Fruit fly (Drosophila melanogaster): Measurements from ENCODE around the gene Cyt-c-p.
A peak's percentile ranks its signal among the peaks of the same experiment; 100 is the strongest.

Gene Cyt-c-p

dm6 chr2L:16719643-16720515, at the start of gene Cyt-c-p:
Gene Cyt-c-p, plus strand, starts transcription at chr2L:16719932.
- peak; percentile 6 for TF ChIP-seq Crg-1 (GFP tag; optimal IDR thresholded peaks at IDR 0.05)
- TF ChIP-seq CG7045 (GFP tag; optimal IDR thresholded peaks at IDR 0.05): no peak
- no peak for TF ChIP-seq toe (GFP tag; optimal IDR thresholded peaks at IDR 0.05)
- TF ChIP-seq CG5204 (GFP tag; optimal IDR thresholded peaks at IDR 0.05): no peak
- peak; percentile 18 for TF ChIP-seq ovo (GFP tag; optimal IDR thresholded peaks at IDR 0.05)
- peak; percentile 0 for TF ChIP-seq CG14711 (tag; optimal IDR thresholded peaks at IDR 0.05)
- peak; percentile 47 for TF ChIP-seq CG1620 (GFP tag; optimal IDR thresholded peaks at IDR 0.05)
- peak; percentile 69 for TF ChIP-seq kay (GFP tag; ENCODE audit: borderline replicate concordance)
- peak; percentile 58 for TF ChIP-seq CG11617 (GFP tag; optimal IDR thresholded peaks at IDR 0.05)
- TF ChIP-seq bab1 (GFP tag; optimal IDR thresholded peaks at IDR 0.05): peak; percentile 69
- TF ChIP-seq Hr96 (GFP tag; optimal IDR thresholded peaks at IDR 0.05): peak; percentile 25
- no peak for TF ChIP-seq CG12768 (GFP tag; optimal IDR thresholded peaks at IDR 0.05)
- no peak for TF ChIP-seq Clk (GFP tag; optimal IDR thresholded peaks at IDR 0.05)
- peak; percentile 27 for TF ChIP-seq CG33017 (tag; optimal IDR thresholded peaks at IDR 0.05)
- TF ChIP-seq pad (GFP tag; optimal IDR thresholded peaks at IDR 0.05): peak; percentile 86
- TF ChIP-seq tj (GFP tag; optimal IDR thresholded peaks at IDR 0.05): peak; percentile 52
- peak; percentile 73 for TF ChIP-seq cic (GFP tag; optimal IDR thresholded peaks at IDR 0.05)
- no peak for TF ChIP-seq cnc (optimal IDR thresholded peaks at IDR 0.05)
- peak; percentile 43 for TF ChIP-seq Mnt (GFP tag; optimal IDR thresholded peaks at IDR 0.05)
- TF ChIP-seq CG7101 (tag; optimal IDR thresholded peaks at IDR 0.05): peak; percentile 54

- TF ChIP-seq CG12768 (GFP tag; optimal IDR thresholded peaks at IDR 0.05) (peak; percentile 59), CG7045 (GFP tag; optimal IDR thresholded peaks at IDR 0.05) (peak; percentile 66), bab1 (GFP tag; optimal IDR thresholded peaks at IDR 0.05) (no peak), cic (GFP tag; optimal IDR thresholded peaks at IDR 0.05) (no peak), CG7101 (tag; optimal IDR thresholded peaks at IDR 0.05) (peak; percentile 25), cnc (optimal IDR thresholded peaks at IDR 0.05) (no peak), tj (GFP tag; optimal IDR thresholded peaks at IDR 0.05) (no peak), kay (GFP tag; ENCODE audit: borderline replicate concordance) (no peak), CG1620 (GFP tag; optimal IDR thresholded peaks at IDR 0.05) (no peak), toe (GFP tag; optimal IDR thresholded peaks at IDR 0.05) (peak; percentile 57), CG14711 (tag; optimal IDR thresholded peaks at IDR 0.05) (peak; percentile 22), CG5204 (GFP tag; optimal IDR thresholded peaks at IDR 0.05) (peak; percentile 50), pad (GFP tag; optimal IDR thresholded peaks at IDR 0.05) (no peak), ovo (GFP tag; optimal IDR thresholded peaks at IDR 0.05) (no peak), Clk (GFP tag; optimal IDR thresholded peaks at IDR 0.05) (peak; percentile 13), Crg-1 (GFP tag; optimal IDR thresholded peaks at IDR 0.05) (no peak), Mnt (GFP tag; optimal IDR thresholded peaks at IDR 0.05) (no peak), CG11617 (GFP tag; optimal IDR thresholded peaks at IDR 0.05) (no peak), Hr96 (GFP tag; optimal IDR thresholded peaks at IDR 0.05) (peak; percentile 55), CG33017 (tag; optimal IDR thresholded peaks at IDR 0.05) (peak; percentile 51)
Observed at dm6 chr2L:16672290-16672689, 47.4 kb upstream of the Cyt-c-p start.

dm6 chr2L:16676651-16677359, 42.9 kb upstream of the Cyt-c-p start, which contains the start of the genes Trpgamma and her:
Gene Trpgamma, minus strand, starts transcription at chr2L:16676701.
Gene her, plus strand, starts transcription at chr2L:16677185.
- TF ChIP-seq tj (GFP tag; optimal IDR thresholded peaks at IDR 0.05) (peak; percentile 40), pad (GFP tag; optimal IDR thresholded peaks at IDR 0.05) (no peak), CG11617 (GFP tag; optimal IDR thresholded peaks at IDR 0.05) (no peak), Crg-1 (GFP tag; optimal IDR thresholded peaks at IDR 0.05) (peak; percentile 53), toe (GFP tag; optimal IDR thresholded peaks at IDR 0.05) (no peak), CG1620 (GFP tag; optimal IDR thresholded peaks at IDR 0.05) (peak; percentile 31), Mnt (GFP tag; optimal IDR thresholded peaks at IDR 0.05) (peak; percentile 26), cnc (optimal IDR thresholded peaks at IDR 0.05) (no peak), Hr96 (GFP tag; optimal IDR thresholded peaks at IDR 0.05) (peak; percentile 3), CG33017 (tag; optimal IDR thresholded peaks at IDR 0.05) (no peak), CG14711 (tag; optimal IDR thresholded peaks at IDR 0.05) (peak; percentile 20), ovo (GFP tag; optimal IDR thresholded peaks at IDR 0.05) (peak; percentile 15), CG7101 (tag; optimal IDR thresholded peaks at IDR 0.05) (peak; percentile 62), kay (GFP tag; ENCODE audit: borderline replicate concordance) (no peak), cic (GFP tag; optimal IDR thresholded peaks at IDR 0.05) (no peak), CG5204 (GFP tag; optimal IDR thresholded peaks at IDR 0.05) (no peak), CG12768 (GFP tag; optimal IDR thresholded peaks at IDR 0.05) (no peak), bab1 (GFP tag; optimal IDR thresholded peaks at IDR 0.05) (peak; percentile 70), CG7045 (GFP tag; optimal IDR thresholded peaks at IDR 0.05) (no peak), Clk (GFP tag; optimal IDR thresholded peaks at IDR 0.05) (no peak)

- TF ChIP-seq toe (GFP tag; optimal IDR thresholded peaks at IDR 0.05) (no peak), pad (GFP tag; optimal IDR thresholded peaks at IDR 0.05) (no peak), CG11617 (GFP tag; optimal IDR thresholded peaks at IDR 0.05) (no peak), ovo (GFP tag; optimal IDR thresholded peaks at IDR 0.05) (no peak), CG5204 (GFP tag; optimal IDR thresholded peaks at IDR 0.05) (no peak), kay (GFP tag; ENCODE audit: borderline replicate concordance) (no peak), CG7101 (tag; optimal IDR thresholded peaks at IDR 0.05) (no peak), tj (GFP tag; optimal IDR thresholded peaks at IDR 0.05) (no peak), cnc (optimal IDR thresholded peaks at IDR 0.05) (no peak), CG7045 (GFP tag; optimal IDR thresholded peaks at IDR 0.05) (no peak), Mnt (GFP tag; optimal IDR thresholded peaks at IDR 0.05) (no peak), Crg-1 (GFP tag; optimal IDR thresholded peaks at IDR 0.05) (no peak), bab1 (GFP tag; optimal IDR thresholded peaks at IDR 0.05) (no peak), CG14711 (tag; optimal IDR thresholded peaks at IDR 0.05) (no peak), CG1620 (GFP tag; optimal IDR thresholded peaks at IDR 0.05) (no peak), Hr96 (GFP tag; optimal IDR thresholded peaks at IDR 0.05) (no peak), CG33017 (tag; optimal IDR thresholded peaks at IDR 0.05) (no peak), Clk (GFP tag; optimal IDR thresholded peaks at IDR 0.05) (no peak)
Observed at dm6 chr2L:16679073-16679472, 40.7 kb upstream of the Cyt-c-p start.

All from whole organism, adult.